Worm (Caenorhabditis elegans) whole organism, L4 larva: Measurements from ENCODE around the gene vit-4.

Experiments used
- D1046.2 ChIP-seq: fragments of 200-800 bp; sonication (Bioruptor generic); IDR thresholded peaks from 2 replicates; pipeline ENCODE4 v1.3.6; 2022; ENCODE audit warnings: missing genetic modification characterization, missing compliant biosample characterization
- F10B5.3 ChIP-seq: sonication (generic microtip); optimal IDR thresholded peaks from 2 replicates; lab custom pipeline; 2016; ENCODE audit warnings: mild to moderate bottlenecking, missing genetic modification characterization, missing compliant biosample characterization
- R02D3.7 ChIP-seq: fragments of 150-350 bp; sonication (generic microtip); optimal IDR thresholded peaks from 3 replicates; lab custom pipeline; 2014; ENCODE audit warnings: missing biosample characterization, missing genetic modification characterization
- T26A8.4 ChIP-seq: fragments of 200-800 bp; sonication (Bioruptor generic); IDR thresholded peaks from 2 replicates; pipeline ENCODE4 v1.3.6; 2022; ENCODE audit warnings: missing genetic modification characterization, missing compliant biosample characterization
- aha-1 ChIP-seq: fragments of 150-350 bp; peaks from one replicate; lab custom pipeline; 2014; ENCODE audit warnings: missing biosample characterization, missing genetic modification characterization
- ceh-20 ChIP-seq: fragments of 200-800 bp; sonication (Bioruptor generic); IDR thresholded peaks from 2 replicates; pipeline ENCODE4 v1.3.6; 2022; ENCODE audit warnings: missing genetic modification reagents, missing genetic modification characterization, missing compliant biosample characterization
- ceh-28 ChIP-seq: fragments of 150-350 bp; optimal IDR thresholded peaks from 2 replicates; lab custom pipeline; 2014; ENCODE audit warnings: missing biosample characterization, missing genetic modification reagents, missing genetic modification characterization
- ceh-32 ChIP-seq: sonication (generic microtip); optimal IDR thresholded peaks from 2 replicates; lab custom pipeline; 2016; ENCODE audit warnings: mild to moderate bottlenecking, missing genetic modification characterization, missing compliant biosample characterization; ENCODE audit not compliant: poor library complexity
- ctbp-1 ChIP-seq: fragments of 200-800 bp; sonication (Bioruptor generic); IDR thresholded peaks from 2 replicates; pipeline ENCODE4 v1.3.6; 2022; ENCODE audit warnings: missing genetic modification reagents, missing genetic modification characterization, missing compliant biosample characterization
- daf-16 ChIP-seq, 3 experiments: sonication (generic microtip); optimal IDR thresholded peaks; 2 replicates each; lab custom pipeline; 2016 to 2017; ENCODE audit warnings: missing genetic modification characterization in 3 of 3, missing genetic modification reagents in 3 of 3, mild to moderate bottlenecking in 2 of 3, missing compliant biosample characterization in 2 of 3, missing biosample characterization in 1 of 3, moderate library complexity in 1 of 3
- dmd-9 ChIP-seq: fragments of 200-800 bp; sonication (Bioruptor generic); IDR thresholded peaks from 2 replicates; pipeline ENCODE4 v1.3.6; 2022; ENCODE audit warnings: missing genetic modification reagents, missing genetic modification characterization, missing compliant biosample characterization
- dpl-1 ChIP-seq: fragments of 150-350 bp; optimal IDR thresholded peaks from 2 replicates; lab custom pipeline; 2014; ENCODE audit warnings: missing biosample characterization, missing genetic modification reagents, missing genetic modification characterization
- fkh-10 ChIP-seq: fragments of 150-350 bp; optimal IDR thresholded peaks from 2 replicates; lab custom pipeline; 2014; ENCODE audit warnings: missing biosample characterization, missing genetic modification reagents, missing genetic modification characterization
- fos-1 ChIP-seq: fragments of 150-350 bp; optimal IDR thresholded peaks from 2 replicates; lab custom pipeline; 2014; ENCODE audit warnings: missing biosample characterization, missing genetic modification characterization
- gei-8 ChIP-seq: fragments of 200-800 bp; sonication (Bioruptor generic); optimal IDR thresholded peaks from 2 replicates; lab custom pipeline; 2018; ENCODE audit warnings: mild to moderate bottlenecking, missing genetic modification characterization, missing compliant biosample characterization
- hif-1 ChIP-seq, 2 experiments: sonication (generic microtip); optimal IDR thresholded peaks; 2 replicates each; lab custom pipeline; 2016 to 2017; ENCODE audit warnings: missing compliant biosample characterization in 2 of 2, missing genetic modification characterization in 2 of 2, missing genetic modification reagents in 2 of 2, missing genotype in 2 of 2, mild to moderate bottlenecking in 1 of 2
- hlh-30 ChIP-seq: sonication (generic microtip); optimal IDR thresholded peaks from 2 replicates; lab custom pipeline; 2017; ENCODE audit warnings: antibody characterized with exemption, mild to moderate bottlenecking, missing genetic modification characterization, missing compliant biosample characterization; ENCODE audit not compliant: insufficient read depth
- hmg-1.1 ChIP-seq: fragments of 200-800 bp; sonication (Bioruptor generic); IDR thresholded peaks from 2 replicates; pipeline ENCODE4 v1.3.6; 2022; ENCODE audit warnings: missing genetic modification reagents, missing genetic modification characterization, missing compliant biosample characterization
- jun-1 ChIP-seq: fragments of 150-350 bp; optimal IDR thresholded peaks from 2 replicates; lab custom pipeline; 2014; ENCODE audit warnings: missing biosample characterization, missing genetic modification reagents, missing genetic modification characterization
- lim-7 ChIP-seq: fragments of 200-800 bp; sonication (Bioruptor generic); IDR thresholded peaks from 2 replicates; pipeline ENCODE4 v1.3.6; 2022; ENCODE audit warnings: missing genetic modification characterization, missing compliant biosample characterization
- lin-1 ChIP-seq: fragments of 200-800 bp; sonication (Bioruptor generic); IDR thresholded peaks from 2 replicates; pipeline ENCODE4 v1.3.6; 2022; ENCODE audit warnings: missing genetic modification reagents, missing genetic modification characterization, missing compliant biosample characterization
- lin-13 ChIP-seq: fragments of 150-350 bp; optimal IDR thresholded peaks from 2 replicates; lab custom pipeline; 2014; ENCODE audit warnings: missing biosample characterization, missing genetic modification reagents, missing genetic modification characterization
- lin-15B ChIP-seq: fragments of 150-350 bp; sonication (generic microtip); optimal IDR thresholded peaks from 3 replicates; lab custom pipeline; 2014; ENCODE audit warnings: missing biosample characterization, missing genetic modification characterization
- lin-39 ChIP-seq: fragments of 150-350 bp; optimal IDR thresholded peaks from 2 replicates; lab custom pipeline; 2014; ENCODE audit warnings: missing biosample characterization, missing genetic modification reagents, missing genetic modification characterization
- madf-9 ChIP-seq: fragments of 200-800 bp; sonication (Bioruptor generic); conservative IDR thresholded peaks from 2 replicates; pipeline ENCODE4 v1.3.6; 2022; ENCODE audit warnings: missing genetic modification reagents, missing genetic modification characterization, missing compliant biosample characterization
- mdl-1 ChIP-seq, 2 experiments: fragments of 150-350 bp in 1 of 2; sonication (generic microtip) in 1 of 2; optimal IDR thresholded peaks; 2 replicates each; lab custom pipeline; 2014 to 2017; ENCODE audit warnings: missing biosample characterization in 2 of 2, missing genetic modification characterization in 2 of 2
- mep-1 ChIP-seq: fragments of 150-350 bp; sonication (generic microtip); optimal IDR thresholded peaks from 3 replicates; lab custom pipeline; 2014; ENCODE audit warnings: missing biosample characterization, missing genetic modification characterization
- mes-2 ChIP-seq: sonication (generic microtip); optimal IDR thresholded peaks from 2 replicates; lab custom pipeline; 2016; ENCODE audit warnings: missing genotype, mild to moderate bottlenecking, missing genetic modification characterization, missing compliant biosample characterization; ENCODE audit not compliant: poor library complexity, severe bottlenecking
- nhr-10 ChIP-seq: fragments of 150-350 bp; optimal IDR thresholded peaks from 2 replicates; lab custom pipeline; 2014; ENCODE audit warnings: missing biosample characterization, missing genetic modification characterization
- nhr-237 ChIP-seq: sonication (generic microtip); optimal IDR thresholded peaks from 2 replicates; lab custom pipeline; 2017; ENCODE audit warnings: missing biosample characterization, missing genetic modification characterization
- nhr-25 ChIP-seq: sonication (generic microtip); optimal IDR thresholded peaks from 2 replicates; lab custom pipeline; 2017; ENCODE audit warnings: missing genetic modification characterization, mild to moderate bottlenecking, missing compliant biosample characterization, antibody characterized with exemption, moderate library complexity, borderline replicate concordance; ENCODE audit not compliant: insufficient read depth
- nhr-28 ChIP-seq: fragments of 150-350 bp; optimal IDR thresholded peaks from 2 replicates; lab custom pipeline; 2014; ENCODE audit warnings: missing biosample characterization, missing genetic modification characterization
- nhr-41 ChIP-seq: fragments of 200-800 bp; sonication (Bioruptor generic); IDR thresholded peaks from 2 replicates; pipeline ENCODE4 v1.3.6; 2022; ENCODE audit warnings: missing genetic modification reagents, missing genetic modification characterization, missing compliant biosample characterization
- nhr-42 ChIP-seq: fragments of 200-800 bp; sonication (Bioruptor generic); IDR thresholded peaks from 2 replicates; pipeline ENCODE4 v1.3.6; 2022; ENCODE audit warnings: missing genetic modification characterization, missing compliant biosample characterization
- nhr-48 ChIP-seq: sonication (generic microtip); optimal IDR thresholded peaks from 2 replicates; lab custom pipeline; 2016; ENCODE audit warnings: mild to moderate bottlenecking, missing genetic modification characterization, missing compliant biosample characterization
- nhr-6 ChIP-seq: fragments of 150-350 bp; optimal IDR thresholded peaks from 2 replicates; lab custom pipeline; 2014; ENCODE audit warnings: missing biosample characterization, missing genetic modification characterization
- nhr-77 ChIP-seq: fragments of 150-350 bp; optimal IDR thresholded peaks from 2 replicates; lab custom pipeline; 2014; ENCODE audit warnings: missing biosample characterization, missing genetic modification characterization
- pqm-1 ChIP-seq: sonication (generic microtip); optimal IDR thresholded peaks from 2 replicates; lab custom pipeline; 2017; ENCODE audit warnings: missing biosample characterization, missing genetic modification characterization
- rbr-2 ChIP-seq: sonication (generic microtip); optimal IDR thresholded peaks from 2 replicates; lab custom pipeline; 2016; ENCODE audit warnings: missing genotype, missing genetic modification characterization, missing compliant biosample characterization
- spr-3 ChIP-seq: fragments of 200-800 bp; sonication (Bioruptor generic); optimal IDR thresholded peaks from 2 replicates; lab custom pipeline; 2018; ENCODE audit warnings: mild to moderate bottlenecking, missing genetic modification characterization, missing compliant biosample characterization
- unc-62 ChIP-seq, 3 experiments: fragments of 150-350 bp in 1 of 3; sonication (generic microtip); optimal IDR thresholded peaks in 2 of 3; peaks in 1 of 3; 1 replicate in 1 of 3; 2 replicates in 2 of 3; lab custom pipeline; 2014 to 2017; ENCODE audit warnings: missing biosample characterization in 3 of 3, missing genetic modification characterization in 3 of 3, missing genetic modification reagents in 3 of 3, missing genotype in 1 of 3
- zag-1 ChIP-seq: fragments of 150-350 bp; optimal IDR thresholded peaks from 2 replicates; lab custom pipeline; 2014; ENCODE audit warnings: missing biosample characterization, missing genetic modification characterization
- zfp-3 ChIP-seq: fragments of 200-800 bp; sonication (Bioruptor generic); conservative IDR thresholded peaks from 2 replicates; pipeline ENCODE4 v1.3.6; 2022; ENCODE audit warnings: missing genetic modification reagents, missing genetic modification characterization, missing compliant biosample characterization
- zip-2 ChIP-seq: fragments of 150-350 bp; optimal IDR thresholded peaks from 2 replicates; lab custom pipeline; 2014; ENCODE audit warnings: missing biosample characterization, missing genetic modification characterization
- ztf-11 ChIP-seq: fragments of 150-350 bp; optimal IDR thresholded peaks from 2 replicates; lab custom pipeline; 2014; ENCODE audit warnings: missing biosample characterization, missing genetic modification characterization

Gene vit-4

DNA sequence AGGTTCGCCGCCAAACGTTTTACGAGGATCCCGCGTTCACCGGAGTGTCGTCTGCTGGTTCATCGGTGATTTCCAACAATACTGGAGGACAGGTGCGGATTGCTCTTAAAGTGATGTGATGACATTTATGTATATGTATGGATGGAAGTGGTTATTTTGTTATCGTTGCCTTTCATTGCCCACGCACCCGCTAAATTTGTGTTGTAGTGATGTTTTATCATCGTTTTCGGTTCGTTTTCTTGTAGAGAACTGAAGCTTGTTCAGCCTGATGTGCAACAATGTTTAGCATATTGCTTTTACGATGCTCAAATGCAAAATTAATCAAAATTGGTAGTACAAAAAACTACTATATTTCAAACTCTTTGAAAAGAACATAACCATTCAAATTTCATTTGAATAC, 15.9 kb downstream of the vit-4 start:
- TF ChIP-seq unc-62 (GFP tag; optimal IDR thresholded peaks at IDR 0.05 in 1 of 2; lab: Kevin White, UChicago), result peak in 1 of 2 experiments; percentile 92
- TF ChIP-seq unc-62 (tag; optimal IDR thresholded peaks at IDR 0.05; lab: Kevin White, UChicago), result no peak
- TF ChIP-seq jun-1, result no peak

DNA sequence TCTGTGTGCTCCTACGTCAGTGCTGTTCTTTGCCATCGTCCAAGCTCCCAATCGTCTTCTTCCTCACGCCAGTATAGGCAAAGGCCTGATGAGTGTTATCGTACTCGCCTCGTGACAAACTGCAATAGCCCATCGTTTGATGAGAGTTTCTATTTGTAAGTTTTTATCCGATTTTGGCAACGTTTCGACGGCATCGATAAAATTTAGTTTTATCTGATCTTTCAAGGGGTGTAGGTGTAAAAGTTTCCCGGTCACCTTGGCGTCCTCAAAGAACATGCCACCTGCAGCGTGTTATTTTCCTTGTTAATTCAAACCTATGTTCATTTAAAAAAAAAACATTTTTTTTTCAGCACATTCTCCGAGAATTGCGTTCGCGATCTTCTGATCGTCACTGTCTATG, 16.7 kb downstream of the vit-4 start:
- TF ChIP-seq zfp-3, result no peak
- no peak for TF ChIP-seq ctbp-1 (GFP tag; lab: Robert Waterston, UW)
- TF ChIP-seq lin-39, result no peak
- no peak for TF ChIP-seq ceh-20 (GFP tag; lab: Robert Waterston, UW)
- no peak for TF ChIP-seq nhr-77 (tag; lab: Kevin White, UChicago)
- no peak for TF ChIP-seq R02D3.7 (tag; lab: Kevin White, UChicago)
- no peak for TF ChIP-seq zag-1

DNA sequence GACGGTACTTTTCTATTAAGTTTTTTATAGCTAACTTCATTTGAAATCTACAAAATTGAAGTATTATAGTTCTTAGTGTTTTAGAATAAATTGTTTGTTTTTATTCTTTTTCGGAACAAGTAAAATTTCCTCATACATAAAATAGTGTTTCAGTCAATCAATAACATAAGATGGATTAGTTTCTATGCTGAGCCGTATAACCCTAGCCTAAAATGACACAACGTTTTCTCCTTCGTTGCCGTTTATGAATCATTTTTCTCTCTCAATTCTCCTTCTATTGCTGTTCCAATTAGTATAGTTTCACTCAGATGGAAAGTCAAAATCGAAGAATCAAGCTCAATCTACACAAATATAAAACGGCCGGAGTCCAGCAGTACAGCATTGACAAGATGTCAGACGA, 21.5 kb downstream of the vit-4 start, which contains the start of gene rgs-7:
Gene rgs-7 (plus strand): TSS at position 301 of the 400 bp plus-strand sequence.
- no peak for TF ChIP-seq lin-15B (tag; lab: Kevin White, UChicago)
- TF ChIP-seq spr-3, result no peak
- no peak for TF ChIP-seq R02D3.7 (tag; lab: Kevin White, UChicago)
- TF ChIP-seq nhr-10 (tag; lab: Kevin White, UChicago), result no peak
- TF ChIP-seq aha-1 (tag; lab: Kevin White, UChicago), result no peak
- no peak for TF ChIP-seq T26A8.4 (GFP tag; lab: Robert Waterston, UW)
- TF ChIP-seq mep-1 (tag; lab: Kevin White, UChicago), result no peak
- TF ChIP-seq nhr-25, result no peak
- no peak for TF ChIP-seq nhr-237 (tag; lab: Kevin White, UChicago)
- no peak for TF ChIP-seq ztf-11 (tag; lab: Kevin White, UChicago)

DNA sequence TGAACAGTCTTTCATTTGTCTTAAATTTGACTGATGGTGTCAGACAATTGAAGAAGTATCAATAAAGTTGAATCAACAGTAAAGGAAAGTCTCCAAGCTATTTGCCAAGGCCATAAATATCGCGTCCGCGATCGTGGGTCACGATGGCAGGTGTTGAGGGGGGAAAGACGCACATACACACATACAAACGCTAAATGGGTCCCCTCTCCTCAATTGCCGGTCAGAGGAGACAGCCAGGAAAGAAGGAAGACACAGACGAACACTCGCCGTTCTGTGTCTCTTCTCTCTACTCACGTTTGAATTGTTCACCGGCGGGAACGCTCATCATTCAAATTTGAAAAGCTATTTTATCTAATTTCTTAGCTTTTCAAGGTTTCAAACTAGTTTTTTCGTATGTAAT, 22.9 kb downstream of the vit-4 start:
- TF ChIP-seq hif-1 (tag; optimal IDR thresholded peaks at IDR 0.05; lab: Kevin White, UChicago), result peak in 1 of 2 experiments; percentile 25
- no peak for TF ChIP-seq nhr-25
- TF ChIP-seq F10B5.3 (tag; lab: Kevin White, UChicago), result no peak
- no peak for TF ChIP-seq lim-7 (GFP tag; lab: Robert Waterston, UW)
- no peak for TF ChIP-seq nhr-10 (tag; lab: Kevin White, UChicago)
- TF ChIP-seq mes-2 (tag; lab: Kevin White, UChicago), result peak; percentile 38
- TF ChIP-seq nhr-42 (GFP tag; lab: Robert Waterston, UW), result no peak
- peak; percentile 67 for TF ChIP-seq lin-13 (GFP tag; lab: Kevin White, UChicago)
- peak; percentile 39; the same call in 1 of the 2 replicates for TF ChIP-seq madf-9 (GFP tag; lab: Robert Waterston, UW)
- TF ChIP-seq zip-2 (tag; lab: Kevin White, UChicago), result no peak
- TF ChIP-seq dmd-9 (GFP tag; lab: Robert Waterston, UW), result no peak
- no peak for TF ChIP-seq D1046.2 (GFP tag; lab: Robert Waterston, UW)
- peak; percentile 19 for TF ChIP-seq rbr-2 (tag; lab: Kevin White, UChicago)
- TF ChIP-seq fos-1 (tag; lab: Kevin White, UChicago), result no peak
- peak; percentile 45; the same call in 1 of the 2 replicates for TF ChIP-seq hmg-1.1
- TF ChIP-seq ceh-20 (GFP tag; lab: Robert Waterston, UW), result 0 out of 2 replicates have a peak, but pooled peaks have one; percentile 23
- no peak for TF ChIP-seq gei-8 (GFP tag; lab: Kevin White, UChicago)
- no peak for TF ChIP-seq nhr-41 (GFP tag; lab: Robert Waterston, UW)
- TF ChIP-seq mdl-1 (tag; optimal IDR thresholded peaks at IDR 0.05; lab: Kevin White, UChicago), result no peak
- TF ChIP-seq nhr-48 (tag; lab: Kevin White, UChicago), result no peak
- TF ChIP-seq zag-1, result no peak
- TF ChIP-seq dpl-1 (GFP tag; lab: Kevin White, UChicago), result peak; percentile 50
- TF ChIP-seq daf-16 (GFP tag; optimal IDR thresholded peaks at IDR 0.05; lab: Kevin White, UChicago), result no peak
- no peak for TF ChIP-seq daf-16 (tag; optimal IDR thresholded peaks at IDR 0.05; lab: Kevin White, UChicago)
- TF ChIP-seq hlh-30 (tag; lab: Kevin White, UChicago), result peak; percentile 56
- TF ChIP-seq ceh-32 (tag; lab: Kevin White, UChicago), result no peak
- no peak for TF ChIP-seq ceh-28
- TF ChIP-seq fkh-10 (GFP tag; lab: Kevin White, UChicago), result no peak
- peak; percentile 78 for TF ChIP-seq mep-1 (tag; lab: Kevin White, UChicago)
- TF ChIP-seq jun-1, result no peak
- peak; percentile 28 for TF ChIP-seq nhr-28 (tag; lab: Kevin White, UChicago)
- TF ChIP-seq pqm-1 (tag; lab: Kevin White, UChicago), result no peak
- no peak for TF ChIP-seq T26A8.4 (GFP tag; lab: Robert Waterston, UW)
- peak; percentile 14 for TF ChIP-seq nhr-6 (tag; lab: Kevin White, UChicago)
- no peak for TF ChIP-seq lin-1 (GFP tag; lab: Robert Waterston, UW)
